Fruit fly (Drosophila melanogaster) whole organism, embryonic: Measurements from ENCODE around the gene kin17.

Source experiments
- CG10565 ChIP-seq: fragments of 200-800 bp; sonication (Bioruptor generic); optimal IDR thresholded peaks from 3 replicates; lab custom pipeline; 2016; ENCODE audit warnings: missing biosample characterization, mild to moderate bottlenecking, missing genetic modification characterization
- da ChIP-seq: fragments of 200-800 bp; sonication (Bioruptor generic); optimal IDR thresholded peaks from 2 replicates; lab custom pipeline; 2016; ENCODE audit warnings: missing biosample characterization, missing genetic modification characterization

dm6 chr3L:20353726-20354332 lies 2.8 kb upstream of the kin17 start:
- no peak for TF ChIP-seq da (GFP tag; lab: Kevin White, UChicago)
- no peak for TF ChIP-seq CG10565
